Worm (Caenorhabditis elegans): ENCODE measurements around the gene F44G4.3.

Gene F44G4.3

ce11 chrII:9028096-9028495 lies 30.6 kb upstream of the F44G4.3 start (continued):
- TF ChIP-seq egl-13 (tag; optimal IDR thresholded peaks at IDR 0.05) (no peak), dpl-1 (GFP tag; optimal IDR thresholded peaks at IDR 0.05) (no peak), dsc-1 (tag; optimal IDR thresholded peaks at IDR 0.05) (no peak), efl-3 (GFP tag; optimal IDR thresholded peaks at IDR 0.05) (no peak), snu-23 (GFP tag; optimal IDR thresholded peaks at IDR 0.05) (peak; percentile 11), zag-1 (tag; optimal IDR thresholded peaks at IDR 0.05) (no peak), unc-98 (GFP tag; IDR thresholded peaks at IDR 0.05) (no peak), hlh-17 (GFP tag; optimal IDR thresholded peaks at IDR 0.05; ENCODE audit: borderline replicate concordance) (no peak), nhr-12 (tag; optimal IDR thresholded peaks at IDR 0.05) (no peak), nhr-20 (tag; optimal IDR thresholded peaks at IDR 0.05) (peak; percentile 36), unc-130 (tag; optimal IDR thresholded peaks at IDR 0.05) (no peak), nhr-90 (tag; optimal IDR thresholded peaks at IDR 0.05; ENCODE audit: poor library complexity) (no peak), efl-1 (optimal IDR thresholded peaks at IDR 0.05) (no peak), efl-1 (GFP tag; optimal IDR thresholded peaks at IDR 0.05 in 1 of 2) (no peak), ceh-63 (GFP tag; optimal IDR thresholded peaks at IDR 0.05) (no peak), nhr-77 (tag; optimal IDR thresholded peaks at IDR 0.05) (no peak), pax-3 (tag; optimal IDR thresholded peaks at IDR 0.05) (no peak), tlp-1 (tag; optimal IDR thresholded peaks at IDR 0.05) (no peak), irx-1 (tag; optimal IDR thresholded peaks at IDR 0.05) (no peak), lin-14 (GFP tag; optimal IDR thresholded peaks at IDR 0.05) (peak; percentile 42)

DNA sequence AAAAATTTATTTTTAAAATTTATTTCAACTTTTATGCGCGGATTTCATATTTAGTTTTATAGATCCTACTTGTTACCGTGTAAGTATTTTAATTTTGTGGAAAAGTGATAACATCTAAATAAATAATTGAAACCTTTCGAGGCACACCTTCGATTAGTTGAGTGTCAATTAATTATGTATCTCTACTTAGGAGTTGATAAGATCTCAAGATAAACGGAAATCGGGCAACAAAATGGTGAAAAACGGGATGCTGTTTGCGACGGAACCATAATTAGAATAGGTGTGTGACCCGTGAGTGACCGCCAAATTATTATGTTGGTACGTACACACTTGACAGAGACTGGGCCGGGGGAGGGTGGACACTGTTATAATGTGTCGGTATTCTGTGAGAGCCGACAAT lies 28.9 kb upstream of the F44G4.3 start:
- no peak for TF ChIP-seq unc-130 (tag; optimal IDR thresholded peaks at IDR 0.05)
- peak; percentile 21 for TF ChIP-seq lin-14 (GFP tag; optimal IDR thresholded peaks at IDR 0.05)
- TF ChIP-seq rnt-1 (tag; optimal IDR thresholded peaks at IDR 0.05): peak; percentile 20
- peak; percentile 11 for TF ChIP-seq blmp-1 (tag; optimal IDR thresholded peaks at IDR 0.05)
- peak; percentile 82 for TF ChIP-seq nhr-85 (tag)

DNA sequence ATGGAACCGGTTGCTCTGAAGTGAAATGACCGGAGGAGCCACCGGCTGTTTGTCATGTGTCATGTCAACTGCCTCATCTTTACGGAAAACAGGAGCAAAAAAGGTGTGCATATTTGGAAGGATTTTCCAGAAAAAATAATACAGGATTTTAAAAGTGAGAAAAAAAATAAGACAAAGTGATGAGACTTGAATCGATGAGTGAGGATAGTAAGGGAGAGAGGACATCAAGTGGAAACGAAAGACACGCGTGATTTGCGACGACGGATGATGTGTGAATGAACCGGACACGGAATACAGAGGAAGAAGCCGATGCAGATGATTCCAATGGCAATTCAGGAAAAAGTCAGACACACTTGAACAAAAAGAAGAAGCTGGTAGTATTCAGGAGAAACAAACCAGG lies 26.9 kb upstream of the F44G4.3 start:
- TF ChIP-seq nhr-90 (tag; optimal IDR thresholded peaks at IDR 0.05; ENCODE audit: poor library complexity): no peak
- no peak for TF ChIP-seq egl-27 (tag; optimal IDR thresholded peaks at IDR 0.05)
- TF ChIP-seq efl-1 (optimal IDR thresholded peaks at IDR 0.05): no peak
- TF ChIP-seq efl-1 (GFP tag; optimal IDR thresholded peaks at IDR 0.05 in 1 of 2): no peak
- TF ChIP-seq unc-130 (tag; optimal IDR thresholded peaks at IDR 0.05): no peak
- TF ChIP-seq hpl-2 (GFP tag; optimal IDR thresholded peaks at IDR 0.05): no peak
- no peak for TF ChIP-seq aha-1 (tag; optimal IDR thresholded peaks at IDR 0.05)
- no peak for TF ChIP-seq nhr-77 (tag; optimal IDR thresholded peaks at IDR 0.05)
- TF ChIP-seq fkh-4 (tag; optimal IDR thresholded peaks at IDR 0.05; ENCODE audit: borderline replicate concordance): no peak
- TF ChIP-seq snpc-4 (tag; optimal IDR thresholded peaks at IDR 0.05): no peak

- TF ChIP-seq blmp-1 (tag; optimal IDR thresholded peaks at IDR 0.05) (peak; percentile 11), fkh-8 (tag; optimal IDR thresholded peaks at IDR 0.05) (no peak), efl-1 (optimal IDR thresholded peaks at IDR 0.05) (no peak), efl-1 (GFP tag; optimal IDR thresholded peaks at IDR 0.05 in 1 of 2) (peak in 1 of 2 experiments; percentile 10), mef-2 (tag; optimal IDR thresholded peaks at IDR 0.05) (no peak), nhr-47 (tag; optimal IDR thresholded peaks at IDR 0.05) (no peak), irx-1 (tag; optimal IDR thresholded peaks at IDR 0.05) (peak; percentile 1), unc-130 (tag; optimal IDR thresholded peaks at IDR 0.05) (no peak)
These were observed 24.2 kb upstream of the F44G4.3 start for ce11 chrII:9021625-9022024.

DNA sequence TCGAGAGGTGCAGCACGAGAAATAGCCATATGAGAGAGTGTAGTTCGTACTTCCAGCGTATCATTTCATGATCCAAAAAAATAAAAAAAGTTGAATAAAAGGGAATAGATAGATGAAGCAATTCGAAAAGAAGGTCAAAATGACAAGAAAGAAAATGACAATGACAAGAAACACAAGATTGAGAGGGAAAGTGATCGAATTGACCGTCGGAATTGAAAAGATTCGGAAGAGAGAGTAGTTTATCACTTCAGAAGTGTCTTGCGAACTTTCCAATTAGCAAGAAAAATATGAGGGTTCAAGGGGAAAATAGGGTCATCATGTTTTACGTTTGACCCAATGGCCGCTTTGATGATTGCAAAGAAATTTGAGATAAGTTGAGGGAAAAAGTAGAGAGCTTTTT lies 22.2 kb upstream of the F44G4.3 start, which contains the start of gene dep-1:
TSS of gene dep-1 (minus strand) at position 95 of the 400 bp plus-strand sequence.
- peak; percentile 98 for TF ChIP-seq blmp-1 (tag; optimal IDR thresholded peaks at IDR 0.05)
- peak in 1 of 6 experiments; percentile 3 for TF ChIP-seq elt-3 (tag; optimal IDR thresholded peaks at IDR 0.05)
- TF ChIP-seq unc-30 (tag; optimal IDR thresholded peaks at IDR 0.05): no peak
- TF ChIP-seq ceh-90 (tag; optimal IDR thresholded peaks at IDR 0.05): no peak
